Worm (Caenorhabditis elegans) whole organism, mixed stage, embryonic: ENCODE measurements around the gene cog-1.

Experiments used
- M03D4.4 ChIP-seq: sonication (generic microtip); optimal IDR thresholded peaks from 2 replicates; lab custom pipeline; 2017; ENCODE audit warnings: mild to moderate bottlenecking, missing genetic modification characterization, missing compliant biosample characterization
- bed-3 ChIP-seq: fragments of 200-800 bp; sonication (Bioruptor generic); optimal IDR thresholded peaks from 3 replicates; lab custom pipeline; 2018; ENCODE audit warnings: mild to moderate bottlenecking, missing genetic modification characterization, moderate library complexity, missing compliant biosample characterization
- blmp-1 ChIP-seq: fragments of 150-350 bp; optimal IDR thresholded peaks from 2 replicates; lab custom pipeline; 2014; ENCODE audit warnings: missing biosample characterization, missing genetic modification characterization
- ceh-39 ChIP-seq: fragments of 150-350 bp; optimal IDR thresholded peaks from 2 replicates; lab custom pipeline; 2014; ENCODE audit warnings: missing biosample characterization, missing genetic modification characterization
- ceh-83 ChIP-seq: fragments of 200-800 bp; sonication (Bioruptor generic); optimal IDR thresholded peaks from 2 replicates; lab custom pipeline; 2018; ENCODE audit warnings: mild to moderate bottlenecking, missing genetic modification characterization, missing compliant biosample characterization
- ces-1 ChIP-seq: fragments of 150-350 bp; optimal IDR thresholded peaks from 2 replicates; lab custom pipeline; 2014; ENCODE audit warnings: missing biosample characterization, missing genetic modification reagents, missing genetic modification characterization
- cnd-1 ChIP-seq: fragments of 200-800 bp; sonication (Bioruptor generic); optimal IDR thresholded peaks from 2 replicates; lab custom pipeline; 2018; ENCODE audit warnings: mild to moderate bottlenecking, missing genetic modification characterization, missing compliant biosample characterization
- drap-1 ChIP-seq: fragments of 200-800 bp; sonication (Bioruptor generic); optimal IDR thresholded peaks from 3 replicates; lab custom pipeline; 2018; ENCODE audit warnings: mild to moderate bottlenecking, missing genetic modification characterization, missing compliant biosample characterization
- elt-1 ChIP-seq: sonication (generic microtip); optimal IDR thresholded peaks from 2 replicates; lab custom pipeline; 2017; ENCODE audit warnings: missing genetic modification characterization, mild to moderate bottlenecking, missing compliant biosample characterization, antibody characterized with exemption, moderate library complexity, borderline replicate concordance; ENCODE audit not compliant: insufficient read depth
- elt-3 ChIP-seq: fragments of 150-350 bp; optimal IDR thresholded peaks from 2 replicates; lab custom pipeline; 2014; ENCODE audit warnings: missing biosample characterization, missing genetic modification characterization
- flh-1 ChIP-seq: fragments of 200-800 bp; sonication (Bioruptor generic); optimal IDR thresholded peaks from 2 replicates; lab custom pipeline; 2018; ENCODE audit warnings: mild to moderate bottlenecking, missing genetic modification characterization, moderate library complexity, missing compliant biosample characterization
- ham-2 ChIP-seq: fragments of 200-800 bp; sonication (Bioruptor generic); optimal IDR thresholded peaks from 2 replicates; lab custom pipeline; 2018; ENCODE audit warnings: mild to moderate bottlenecking, missing genetic modification characterization, missing compliant biosample characterization
- hlh-1 ChIP-seq: fragments of 150-350 bp; optimal IDR thresholded peaks from 2 replicates; lab custom pipeline; 2014; ENCODE audit warnings: missing biosample characterization, missing genetic modification reagents, missing genetic modification characterization
- lin-13 ChIP-seq: fragments of 150-350 bp; optimal IDR thresholded peaks from 2 replicates; lab custom pipeline; 2014; ENCODE audit warnings: missing biosample characterization, missing genetic modification characterization
- lin-32 ChIP-seq: fragments of 200-800 bp; sonication (Bioruptor generic); optimal IDR thresholded peaks from 2 replicates; lab custom pipeline; 2018; ENCODE audit warnings: mild to moderate bottlenecking, missing genetic modification characterization, missing compliant biosample characterization
- lsy-2 ChIP-seq: fragments of 150-350 bp; optimal IDR thresholded peaks from 2 replicates; lab custom pipeline; 2014; ENCODE audit warnings: missing biosample characterization, missing genetic modification characterization
- mab-5 ChIP-seq: fragments of 150-350 bp; optimal IDR thresholded peaks from 2 replicates; lab custom pipeline; 2014; ENCODE audit warnings: missing biosample characterization, missing genetic modification characterization
- mep-1 ChIP-seq: fragments of 150-350 bp; optimal IDR thresholded peaks from 2 replicates; lab custom pipeline; 2017; ENCODE audit warnings: missing biosample characterization, missing genetic modification reagents, missing genetic modification characterization, inconsistent platforms
- mls-2 ChIP-seq: sonication (generic microtip); optimal IDR thresholded peaks from 2 replicates; lab custom pipeline; 2016; ENCODE audit warnings: mild to moderate bottlenecking, missing genetic modification characterization, moderate library complexity, missing compliant biosample characterization
- nhr-12 ChIP-seq: fragments of 150-350 bp; optimal IDR thresholded peaks from 2 replicates; lab custom pipeline; 2014; ENCODE audit warnings: missing biosample characterization, missing genetic modification characterization
- nhr-2 ChIP-seq: fragments of 150-350 bp; optimal IDR thresholded peaks from 2 replicates; lab custom pipeline; 2014; ENCODE audit warnings: missing biosample characterization, missing genetic modification characterization
- nhr-237 ChIP-seq: fragments of 150-350 bp; optimal IDR thresholded peaks from 2 replicates; lab custom pipeline; 2014; ENCODE audit warnings: missing biosample characterization, missing genetic modification characterization
- nhr-28 ChIP-seq: fragments of 150-350 bp; optimal IDR thresholded peaks from 2 replicates; lab custom pipeline; 2014; ENCODE audit warnings: missing biosample characterization, missing genetic modification characterization
- nhr-76 ChIP-seq: sonication (generic microtip); optimal IDR thresholded peaks from 2 replicates; lab custom pipeline; 2017; ENCODE audit warnings: missing biosample characterization, missing genetic modification characterization
- sem-2 ChIP-seq: fragments of 200-800 bp; sonication (Bioruptor generic); optimal IDR thresholded peaks from 2 replicates; lab custom pipeline; 2018; ENCODE audit warnings: mild to moderate bottlenecking, missing genetic modification characterization, missing compliant biosample characterization
- snpc-4 ChIP-seq: fragments of 150-350 bp; optimal IDR thresholded peaks from 2 replicates; lab custom pipeline; 2014; ENCODE audit warnings: missing biosample characterization, missing genetic modification characterization
- tbx-8 ChIP-seq: fragments of 200-800 bp; sonication (Bioruptor generic); optimal IDR thresholded peaks from 2 replicates; lab custom pipeline; 2018; ENCODE audit warnings: mild to moderate bottlenecking, missing genetic modification characterization, moderate library complexity, missing compliant biosample characterization
- unc-120 ChIP-seq: sonication (generic microtip); optimal IDR thresholded peaks from 2 replicates; lab custom pipeline; 2017; ENCODE audit warnings: missing genetic modification characterization, missing compliant biosample characterization; ENCODE audit not compliant: poor library complexity, severe bottlenecking
- unc-39 ChIP-seq: fragments of 150-350 bp; optimal IDR thresholded peaks from 2 replicates; lab custom pipeline; 2014; ENCODE audit warnings: missing biosample characterization, missing genetic modification characterization
- unc-62 ChIP-seq: fragments of 150-350 bp; optimal IDR thresholded peaks from 2 replicates; lab custom pipeline; 2014; ENCODE audit warnings: missing biosample characterization, missing genetic modification reagents, missing genetic modification characterization
- ztf-11 ChIP-seq: fragments of 150-350 bp; optimal IDR thresholded peaks from 2 replicates; lab custom pipeline; 2014; ENCODE audit warnings: missing biosample characterization, missing genetic modification characterization

Gene cog-1

ce11 chrII:14869644-14870043, 32.6 kb upstream of the cog-1 start, which contains the start of gene R05H10.3:
Gene R05H10.3, plus strand, starts transcription at chrII:14869944.
- TF ChIP-seq drap-1 (GFP tag; lab: Kevin White, UChicago) (no peak), unc-62 (GFP tag; lab: Kevin White, UChicago) (no peak), mep-1 (tag; lab: Kevin White, UChicago) (no peak), elt-3 (tag; lab: Kevin White, UChicago) (no peak), ceh-39 (tag; lab: Kevin White, UChicago) (no peak), lsy-2 (tag; lab: Kevin White, UChicago) (no peak), snpc-4 (tag; lab: Kevin White, UChicago) (no peak), tbx-8 (GFP tag; lab: Kevin White, UChicago) (no peak), bed-3 (GFP tag; lab: Kevin White, UChicago) (no peak), unc-39 (tag; lab: Kevin White, UChicago) (no peak), nhr-2 (tag; lab: Kevin White, UChicago) (no peak), elt-1 (tag; lab: Kevin White, UChicago) (no peak), ces-1 (GFP tag; lab: Kevin White, UChicago) (no peak), nhr-76 (no peak), nhr-237 (tag; lab: Kevin White, UChicago) (no peak), sem-2 (GFP tag; lab: Kevin White, UChicago) (no peak), unc-120 (tag; lab: Kevin White, UChicago) (no peak)
- TF ChIP-seq, all 35 proteins: peak for 0

- TF ChIP-seq drap-1 (GFP tag; lab: Kevin White, UChicago) (no peak), cnd-1 (tag; lab: Kevin White, UChicago) (no peak), elt-3 (tag; lab: Kevin White, UChicago) (no peak), mab-5 (tag; lab: Kevin White, UChicago) (no peak), unc-120 (tag; lab: Kevin White, UChicago) (no peak), ztf-11 (tag; lab: Kevin White, UChicago) (no peak), M03D4.4 (tag; lab: Kevin White, UChicago) (no peak), flh-1 (GFP tag; lab: Kevin White, UChicago) (no peak), lin-13 (tag; lab: Kevin White, UChicago) (no peak), ceh-83 (GFP tag; lab: Kevin White, UChicago) (no peak), mls-2 (tag; lab: Kevin White, UChicago) (no peak), unc-39 (tag; lab: Kevin White, UChicago) (no peak), lin-32 (GFP tag; lab: Kevin White, UChicago) (no peak), bed-3 (GFP tag; lab: Kevin White, UChicago) (no peak)
Measured at ce11 chrII:14876737-14877203, 25.5 kb upstream of the cog-1 start, which contains the start of gene Y53F4A.2. Gene Y53F4A.2, minus strand, starts transcription at chrII:14877153.

- TF ChIP-seq ces-1 (GFP tag; lab: Kevin White, UChicago): peak; percentile 50
- no peak for TF ChIP-seq sem-2 (GFP tag; lab: Kevin White, UChicago)
Measured at ce11 chrII:14892515-14892914, 9.8 kb upstream of the cog-1 start.

- TF ChIP-seq ham-2 (GFP tag; lab: Kevin White, UChicago) (no peak), M03D4.4 (tag; lab: Kevin White, UChicago) (no peak), ceh-39 (tag; lab: Kevin White, UChicago) (no peak), unc-62 (GFP tag; lab: Kevin White, UChicago) (no peak), cnd-1 (tag; lab: Kevin White, UChicago) (no peak), bed-3 (GFP tag; lab: Kevin White, UChicago) (no peak), nhr-28 (tag; lab: Kevin White, UChicago) (no peak), nhr-12 (tag; lab: Kevin White, UChicago) (no peak), unc-39 (tag; lab: Kevin White, UChicago) (no peak), nhr-76 (no peak), hlh-1 (tag; lab: Kevin White, UChicago) (no peak), ces-1 (GFP tag; lab: Kevin White, UChicago) (no peak), nhr-2 (tag; lab: Kevin White, UChicago) (no peak)
Measured at ce11 chrII:14896503-14896902, 5.8 kb upstream of the cog-1 start.

ce11 chrII:14903611-14904010, 1.3 kb downstream of the cog-1 start:
- TF ChIP-seq cnd-1 (tag; lab: Kevin White, UChicago): no peak
- no peak for TF ChIP-seq nhr-12 (tag; lab: Kevin White, UChicago)
- TF ChIP-seq ham-2 (GFP tag; lab: Kevin White, UChicago): no peak
- TF ChIP-seq blmp-1: no peak
